Worm (Caenorhabditis elegans) whole organism, L4 larva: ENCODE results near the gene gcp-2.1.

Source experiments
- F26F4.8 ChIP-seq: fragments of 200-800 bp; sonication (Bioruptor generic); conservative IDR thresholded peaks from 2 replicates; pipeline ENCODE4 v1.3.6; 2022; ENCODE audit warnings: missing genetic modification characterization, missing compliant biosample characterization
- T26A8.4 ChIP-seq: fragments of 200-800 bp; sonication (Bioruptor generic); IDR thresholded peaks from 2 replicates; pipeline ENCODE4 v1.3.6; 2022; ENCODE audit warnings: missing genetic modification characterization, missing compliant biosample characterization
- ama-1 ChIP-seq: fragments of 150-350 bp; optimal IDR thresholded peaks from 2 replicates; lab custom pipeline; 2014; ENCODE audit warnings: inconsistent platforms, mixed read lengths
- ceh-62 ChIP-seq: sonication (generic microtip); optimal IDR thresholded peaks from 2 replicates; lab custom pipeline; 2017; ENCODE audit warnings: missing biosample characterization, missing genetic modification characterization
- lin-29 ChIP-seq: fragments of 200-800 bp; sonication (Bioruptor generic); IDR thresholded peaks from 2 replicates; pipeline ENCODE4 v1.3.6; 2022; ENCODE audit warnings: missing genetic modification reagents, missing genetic modification characterization, missing compliant biosample characterization
- nhr-41 ChIP-seq: fragments of 200-800 bp; sonication (Bioruptor generic); IDR thresholded peaks from 2 replicates; pipeline ENCODE4 v1.3.6; 2022; ENCODE audit warnings: missing genetic modification reagents, missing genetic modification characterization, missing compliant biosample characterization
- nhr-76 ChIP-seq: fragments of 150-350 bp; optimal IDR thresholded peaks from 2 replicates; lab custom pipeline; 2014; ENCODE audit warnings: missing biosample characterization, missing genetic modification characterization
- zag-1 ChIP-seq: fragments of 150-350 bp; optimal IDR thresholded peaks from 2 replicates; lab custom pipeline; 2014; ENCODE audit warnings: missing biosample characterization, missing genetic modification characterization
- ztf-11 ChIP-seq: fragments of 150-350 bp; optimal IDR thresholded peaks from 2 replicates; lab custom pipeline; 2014; ENCODE audit warnings: missing biosample characterization, missing genetic modification characterization
- ztf-7 ChIP-seq: fragments of 150-350 bp; optimal IDR thresholded peaks from 2 replicates; lab custom pipeline; 2014; ENCODE audit warnings: missing biosample characterization, missing genetic modification characterization

DNA sequence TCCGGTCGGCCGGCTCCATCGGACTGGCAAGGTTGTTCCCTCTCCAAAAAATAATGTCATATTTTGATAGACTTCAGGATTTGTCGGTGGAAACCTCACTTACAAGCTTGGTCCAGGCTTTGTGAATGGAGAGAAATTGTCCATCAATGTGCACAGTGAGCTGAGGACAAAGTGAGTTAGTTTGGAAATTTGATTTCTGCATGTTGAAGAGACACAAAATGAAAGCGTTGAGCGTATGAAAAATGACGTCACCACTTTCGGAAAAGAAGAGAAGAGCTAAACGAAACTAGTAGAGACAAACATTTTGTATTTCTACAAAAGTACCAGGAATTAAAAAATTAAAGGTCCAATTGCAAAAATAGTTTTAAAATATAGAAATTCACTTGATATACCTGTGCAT lies 3.4 kb downstream of the gcp-2.1 start:
- TF ChIP-seq nhr-41 (GFP tag; lab: Robert Waterston, UW) (no peak), F26F4.8 (GFP tag; lab: Robert Waterston, UW) (no peak), lin-29 (GFP tag; lab: Robert Waterston, UW) (no peak), ztf-11 (no peak), ztf-7 (tag; lab: Kevin White, UChicago) (no peak), nhr-76 (tag; lab: Kevin White, UChicago) (no peak), ama-1 (lab: Kevin White, UChicago) (no peak), zag-1 (no peak), ceh-62 (tag; lab: Kevin White, UChicago) (no peak), T26A8.4 (no peak)
